Fruit fly (Drosophila melanogaster) whole organism, embryonic: ENCODE results near the gene phol.

ENCODE experiments used
- CG11696 ChIP-seq: fragments of 200-800 bp; sonication (Bioruptor generic); IDR thresholded peaks from 2 replicates; pipeline ENCODE4 v1.3.6; 2022; ENCODE audit warnings: missing biosample characterization, missing genetic modification characterization
- CG13894 ChIP-seq: fragments of 200-800 bp; sonication (Bioruptor generic); optimal IDR thresholded peaks from 3 replicates; lab custom pipeline; 2018; ENCODE audit warnings: missing biosample characterization, mild to moderate bottlenecking, missing genetic modification characterization, moderate library complexity
- CG2129 ChIP-seq: fragments of 200-800 bp; sonication (Bioruptor generic); IDR thresholded peaks from 2 replicates; pipeline ENCODE4 v1.3.6; 2022; ENCODE audit warnings: missing biosample characterization, missing genetic modification characterization; ENCODE audit not compliant: partially characterized antibody
- CG2889 ChIP-seq: fragments of 200-800 bp; sonication (Bioruptor generic); IDR thresholded peaks from 3 replicates; pipeline ENCODE4 v1.3.6; 2022; ENCODE audit warnings: missing biosample characterization, missing genetic modification characterization
- CG30403 ChIP-seq: fragments of 200-800 bp; sonication (Bioruptor generic); optimal IDR thresholded peaks from 3 replicates; lab custom pipeline; 2016; ENCODE audit warnings: missing biosample characterization, missing genetic modification characterization
- CG31224 ChIP-seq: fragments of 200-800 bp; sonication (Bioruptor generic); IDR thresholded peaks from 2 replicates; pipeline ENCODE4 v1.3.6; 2022; ENCODE audit warnings: missing biosample characterization, missing genetic modification characterization
- CG3281 ChIP-seq: fragments of 200-800 bp; sonication (Bioruptor generic); optimal IDR thresholded peaks from 3 replicates; lab custom pipeline; 2017; ENCODE audit warnings: missing biosample characterization, mild to moderate bottlenecking, missing genetic modification characterization
- CG3838 ChIP-seq: fragments of 200-800 bp; sonication (Bioruptor generic); optimal IDR thresholded peaks from 3 replicates; lab custom pipeline; 2016; ENCODE audit warnings: missing biosample characterization, missing genetic modification characterization
- CG5245 ChIP-seq: fragments of 200-800 bp; sonication (Bioruptor generic); optimal IDR thresholded peaks from 3 replicates; lab custom pipeline; 2016; ENCODE audit warnings: missing biosample characterization, missing genetic modification characterization
- CG6765 ChIP-seq: fragments of 200-800 bp; sonication (Bioruptor generic); optimal IDR thresholded peaks from 3 replicates; lab custom pipeline; 2017; ENCODE audit warnings: missing biosample characterization, mild to moderate bottlenecking, missing genetic modification characterization
- CG8089 ChIP-seq: fragments of 200-800 bp; sonication (Bioruptor generic); optimal IDR thresholded peaks from 3 replicates; lab custom pipeline; 2016; ENCODE audit warnings: missing biosample characterization, missing genetic modification characterization
- CG8281 ChIP-seq: fragments of 200-800 bp; sonication (Bioruptor generic); optimal IDR thresholded peaks from 2 replicates; lab custom pipeline; 2018; ENCODE audit warnings: missing biosample characterization, mild to moderate bottlenecking, missing genetic modification characterization, moderate library complexity
- CG8944 ChIP-seq: fragments of 200-800 bp; sonication (Bioruptor generic); optimal IDR thresholded peaks from 3 replicates; lab custom pipeline; 2016; ENCODE audit warnings: missing biosample characterization, missing genetic modification characterization
- CG9876 ChIP-seq: fragments of 200-800 bp; sonication (Bioruptor generic); optimal IDR thresholded peaks from 2 replicates; lab custom pipeline; 2016; ENCODE audit warnings: missing biosample characterization, missing genetic modification characterization
- CHES-1-like ChIP-seq: fragments of 200-800 bp; sonication (Bioruptor generic); optimal IDR thresholded peaks from 2 replicates; lab custom pipeline; 2016; ENCODE audit warnings: missing biosample characterization, missing genetic modification characterization
- CTCF ChIP-seq: fragments of 200-800 bp; sonication (Bioruptor generic); optimal IDR thresholded peaks from 2 replicates; lab custom pipeline; 2017; ENCODE audit warnings: missing biosample characterization, mild to moderate bottlenecking, missing genetic modification characterization, moderate library complexity
- CrebB ChIP-seq: fragments of 200-800 bp; sonication (Bioruptor generic); optimal IDR thresholded peaks from 3 replicates; lab custom pipeline; 2018; ENCODE audit warnings: missing biosample characterization, mild to moderate bottlenecking, missing genetic modification characterization
- Dfd ChIP-seq, 2 experiments: fragments of >200 bp; optimal IDR thresholded peaks; 2 replicates each; lab custom pipeline; 2017; ENCODE audit warnings: missing biosample characterization in 2 of 2, missing genetic modification characterization in 2 of 2
- Dip2 ChIP-seq: fragments of 200-800 bp; sonication (Bioruptor generic); IDR thresholded peaks from 2 replicates; pipeline ENCODE4 v1.3.6; 2022; ENCODE audit warnings: missing biosample characterization, missing genetic modification characterization
- Doc3 ChIP-seq: fragments of 200-800 bp; sonication (Bioruptor generic); IDR thresholded peaks from 3 replicates; pipeline ENCODE4 v1.3.6; 2022; ENCODE audit warnings: missing biosample characterization, missing genetic modification characterization; ENCODE audit not compliant: partially characterized antibody
- E2f2 ChIP-seq: fragments of 200-800 bp; sonication (Bioruptor generic); IDR thresholded peaks from 2 replicates; pipeline ENCODE4 v1.3.6; 2022; ENCODE audit warnings: missing biosample characterization, missing genetic modification characterization
- ERR ChIP-seq: fragments of 200-800 bp; sonication (Bioruptor generic); optimal IDR thresholded peaks from 2 replicates; lab custom pipeline; 2016; ENCODE audit warnings: missing biosample characterization, missing genetic modification characterization
- Eip74EF ChIP-seq, 2 experiments: fragments of 200-800 bp in 1 of 2; fragments of >200 bp in 1 of 2; sonication (Bioruptor generic) in 1 of 2; optimal IDR thresholded peaks; 2 replicates each; lab custom pipeline; 2017 to 2019; ENCODE audit warnings: missing biosample characterization in 2 of 2, missing genetic modification characterization in 2 of 2, mild to moderate bottlenecking in 1 of 2, moderate library complexity in 1 of 2
- Hmr ChIP-seq: fragments of 200-800 bp; sonication (Bioruptor generic); optimal IDR thresholded peaks from 3 replicates; lab custom pipeline; 2017; ENCODE audit warnings: mild to moderate bottlenecking, missing biosample characterization, missing genetic modification reagents, missing genetic modification characterization
- Hsf ChIP-seq: fragments of 200-800 bp; sonication (Bioruptor generic); optimal IDR thresholded peaks from 3 replicates; lab custom pipeline; 2016; ENCODE audit warnings: missing biosample characterization, missing genetic modification characterization
- Med ChIP-seq: fragments of 200-800 bp; sonication (Bioruptor generic); peaks from one replicate; lab custom pipeline; 2016; ENCODE audit warnings: missing biosample characterization, missing genetic modification characterization, mild to moderate bottlenecking, inconsistent platforms, moderate library complexity
- Oli ChIP-seq: fragments of 200-800 bp; sonication (Bioruptor generic); optimal IDR thresholded peaks from 2 replicates; lab custom pipeline; 2018; ENCODE audit warnings: missing biosample characterization, mild to moderate bottlenecking, missing genetic modification characterization, moderate library complexity
- Sin3A ChIP-seq: fragments of >200 bp; optimal IDR thresholded peaks from 2 replicates; lab custom pipeline; 2018
- az2 ChIP-seq: fragments of 200-800 bp; sonication (Bioruptor generic); optimal IDR thresholded peaks from 3 replicates; lab custom pipeline; 2016; ENCODE audit warnings: missing biosample characterization, missing genetic modification characterization
- bab2 ChIP-seq: fragments of 200-800 bp; sonication (Bioruptor generic); optimal IDR thresholded peaks from 2 replicates; lab custom pipeline; 2016; ENCODE audit warnings: missing biosample characterization, missing genetic modification characterization
- bowl ChIP-seq: fragments of 200-800 bp; sonication (Bioruptor generic); IDR thresholded peaks from 2 replicates; pipeline ENCODE4 v1.3.6; 2022; ENCODE audit warnings: missing biosample characterization, missing genetic modification characterization
- br ChIP-seq: fragments of >200 bp; optimal IDR thresholded peaks from 2 replicates; lab custom pipeline; 2017
- chif ChIP-seq, 2 experiments: fragments of 200-800 bp; sonication (Bioruptor generic); optimal IDR thresholded peaks; 3 replicates each; lab custom pipeline; 2016; ENCODE audit warnings: missing biosample characterization in 2 of 2, missing genetic modification characterization in 2 of 2
- crol ChIP-seq: fragments of 200-800 bp; sonication (Bioruptor generic); IDR thresholded peaks from 2 replicates; pipeline ENCODE4 v1.3.6; 2022; ENCODE audit warnings: missing biosample characterization, missing genetic modification characterization
- dan ChIP-seq: fragments of 200-800 bp; sonication (Bioruptor generic); IDR thresholded peaks from 2 replicates; pipeline ENCODE4 v1.3.6; 2022; ENCODE audit warnings: missing biosample characterization, missing genetic modification characterization
- dm ChIP-seq: fragments of 200-800 bp; sonication (Bioruptor generic); optimal IDR thresholded peaks from 3 replicates; lab custom pipeline; 2016; ENCODE audit warnings: missing biosample characterization, missing genetic modification characterization
- emc ChIP-seq: fragments of 200-800 bp; sonication (Bioruptor generic); optimal IDR thresholded peaks from 2 replicates; lab custom pipeline; 2016; ENCODE audit warnings: missing biosample characterization, missing genetic modification characterization
- ftz-f1 ChIP-seq: fragments of 200-800 bp; sonication (Bioruptor generic); optimal IDR thresholded peaks from 2 replicates; lab custom pipeline; 2016; ENCODE audit warnings: missing biosample characterization, missing genetic modification characterization
- hb ChIP-seq: fragments of 200-800 bp; sonication (Bioruptor generic); IDR thresholded peaks from 3 replicates; pipeline ENCODE4 v1.3.6; 2022; ENCODE audit warnings: missing biosample characterization, missing genetic modification characterization; ENCODE audit not compliant: partially characterized antibody
- hbn ChIP-seq: fragments of 200-800 bp; sonication (Bioruptor generic); IDR thresholded peaks from 2 replicates; pipeline ENCODE4 v1.3.6; 2022; ENCODE audit warnings: missing biosample characterization, missing genetic modification characterization; ENCODE audit not compliant: partially characterized antibody
- lab ChIP-seq: fragments of 200-800 bp; sonication (Bioruptor generic); optimal IDR thresholded peaks from 3 replicates; lab custom pipeline; 2017; ENCODE audit warnings: missing biosample characterization, missing genetic modification characterization, mild to moderate bottlenecking, moderate library complexity, missing genetic modification reagents
- nerfin-2 ChIP-seq: fragments of 200-800 bp; sonication (Bioruptor generic); IDR thresholded peaks from 2 replicates; pipeline ENCODE4 v1.3.6; 2022; ENCODE audit warnings: missing biosample characterization, missing genetic modification characterization; ENCODE audit not compliant: partially characterized antibody
- peb ChIP-seq: fragments of 200-800 bp; sonication (Bioruptor generic); IDR thresholded peaks from 2 replicates; pipeline ENCODE4 v1.3.6; 2022; ENCODE audit warnings: missing biosample characterization, missing genetic modification characterization
- pho ChIP-seq: fragments of 200-800 bp; sonication (Bioruptor generic); optimal IDR thresholded peaks from 2 replicates; lab custom pipeline; 2016; ENCODE audit warnings: missing biosample characterization, missing genetic modification characterization
- salm ChIP-seq: fragments of 200-800 bp; sonication (Bioruptor generic); optimal IDR thresholded peaks from 2 replicates; lab custom pipeline; 2018; ENCODE audit warnings: missing biosample characterization, mild to moderate bottlenecking, missing genetic modification characterization
- seq ChIP-seq: fragments of 200-800 bp; sonication (Bioruptor generic); IDR thresholded peaks from 2 replicates; pipeline ENCODE4 v1.3.6; 2022; ENCODE audit warnings: missing biosample characterization, missing genetic modification characterization
- slou ChIP-seq: fragments of 200-800 bp; sonication (Bioruptor generic); optimal IDR thresholded peaks from 3 replicates; lab custom pipeline; 2016; ENCODE audit warnings: missing biosample characterization, missing genetic modification characterization
- sna ChIP-seq: fragments of 200-800 bp; sonication (Bioruptor generic); IDR thresholded peaks from 2 replicates; pipeline ENCODE4 v1.3.6; 2022; ENCODE audit warnings: missing biosample characterization, missing genetic modification characterization; ENCODE audit not compliant: partially characterized antibody
- sob ChIP-seq: fragments of 200-800 bp; sonication (Bioruptor generic); IDR thresholded peaks from 2 replicates; pipeline ENCODE4 v1.3.6; 2022; ENCODE audit warnings: missing biosample characterization, missing genetic modification characterization
- stc ChIP-seq: fragments of 200-800 bp; sonication (Bioruptor generic); IDR thresholded peaks from 2 replicates; pipeline ENCODE4 v1.3.6; 2022; ENCODE audit warnings: missing biosample characterization, missing genetic modification characterization
- unc-4 ChIP-seq: fragments of 200-800 bp; sonication (Bioruptor generic); IDR thresholded peaks from 2 replicates; pipeline ENCODE4 v1.3.6; 2022; ENCODE audit warnings: missing biosample characterization, missing genetic modification characterization; ENCODE audit not compliant: partially characterized antibody

phol gene

DNA sequence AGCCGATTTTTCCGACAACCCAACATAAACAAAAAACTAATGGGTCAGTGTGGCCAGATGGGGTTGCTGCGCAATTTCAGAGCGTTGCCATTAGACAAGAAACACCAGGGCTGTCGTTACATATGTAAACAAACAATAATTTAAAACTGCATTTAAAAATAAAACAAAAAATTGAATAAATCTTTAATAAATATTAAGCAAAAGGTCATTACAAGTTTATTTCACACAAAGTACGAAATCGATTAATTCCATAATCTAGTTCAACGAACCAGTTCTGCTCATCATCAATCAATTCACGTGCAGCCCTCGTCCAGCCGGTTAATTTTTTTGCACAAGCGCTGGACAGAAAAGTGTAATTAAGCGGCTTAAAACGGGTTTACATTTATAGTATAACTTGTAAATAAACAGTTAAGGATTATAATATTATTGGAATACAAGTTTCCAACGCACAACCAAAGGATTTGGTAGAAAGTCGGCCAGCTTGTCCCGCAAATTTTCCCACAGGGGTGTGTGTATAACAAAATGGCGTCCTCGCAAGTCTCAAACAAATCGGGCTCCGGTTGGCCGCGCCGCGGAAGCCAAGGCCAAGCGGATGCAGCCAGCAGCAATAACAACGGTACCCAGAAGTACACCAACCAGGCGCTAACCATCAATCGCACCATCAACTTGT lies 45.2 kb downstream of the phol start, which contains the start of the genes CG4022 and Cpsf5 (continued):
- TF ChIP-seq Oli (tag; lab: Kevin White, UChicago) = peak; percentile 69
- no peak for TF ChIP-seq Doc3 (GFP tag; lab: Robert Waterston, UW)
- no peak for TF ChIP-seq CG9876 (GFP tag; lab: Kevin White, UChicago)
- TF ChIP-seq pho (GFP tag; lab: Kevin White, UChicago) = peak; percentile 67
- no peak for TF ChIP-seq CG13894 (tag; lab: Kevin White, UChicago)
- TF ChIP-seq br (lab: Kevin White, UChicago) = no peak
- TF ChIP-seq CG3281 (GFP tag; lab: Kevin White, UChicago) = peak; percentile 79
- TF ChIP-seq CrebB = peak; percentile 75
- TF ChIP-seq lab (GFP tag; lab: Kevin White, UChicago) = peak; percentile 88
- TF ChIP-seq Dfd (GFP tag; optimal IDR thresholded peaks at IDR 0.05; lab: Kevin White, UChicago) = no peak
- peak; percentile 20 for TF ChIP-seq CG8089
- no peak for TF ChIP-seq ERR (GFP tag; lab: Kevin White, UChicago)
- peak; percentile 73 for TF ChIP-seq peb (GFP tag; lab: Robert Waterston, UW)
- no peak for TF ChIP-seq hb (GFP tag; lab: Robert Waterston, UW)
- no peak for TF ChIP-seq nerfin-2 (GFP tag; lab: Robert Waterston, UW)
- peak; percentile 61 for TF ChIP-seq CG11696
- peak; percentile 85 for TF ChIP-seq Hsf
- TF ChIP-seq CHES-1-like (GFP tag; lab: Kevin White, UChicago) = peak; percentile 60
- peak; percentile 74 for TF ChIP-seq CG3838 (GFP tag; lab: Kevin White, UChicago)
- peak; percentile 87 for TF ChIP-seq sob (GFP tag; lab: Robert Waterston, UW)
- no peak for TF ChIP-seq CG6765 (GFP tag; lab: Kevin White, UChicago)
- TF ChIP-seq Dip2 = no peak
- no peak for TF ChIP-seq CTCF
- no peak for TF ChIP-seq CG2129
- TF ChIP-seq CG8281 (tag; lab: Kevin White, UChicago) = peak; percentile 36
- TF ChIP-seq CG30403 (GFP tag; lab: Kevin White, UChicago) = peak; percentile 90
- peak; percentile 77 for TF ChIP-seq Sin3A (lab: Kevin White, UChicago)
- 0 out of 2 replicates have a peak, but pooled peaks have one; percentile 16 for TF ChIP-seq unc-4
- peak; percentile 85 for TF ChIP-seq Hmr
- TF ChIP-seq az2 (GFP tag; lab: Kevin White, UChicago) = peak; percentile 85
- TF ChIP-seq sna (GFP tag; lab: Robert Waterston, UW) = no peak
- TF ChIP-seq CG5245 (GFP tag; lab: Kevin White, UChicago) = peak; percentile 65
- TF ChIP-seq hbn (GFP tag; lab: Robert Waterston, UW) = no peak
- TF ChIP-seq CG8944 (GFP tag; lab: Kevin White, UChicago) = peak; percentile 3
- peak; percentile 77 for TF ChIP-seq CG2889 (GFP tag; lab: Robert Waterston, UW)
- peak; percentile 43 for TF ChIP-seq salm (tag; lab: Kevin White, UChicago)
- peak; percentile 30 for TF ChIP-seq dm (GFP tag; lab: Kevin White, UChicago)
- peak; percentile 27 for TF ChIP-seq emc (GFP tag; lab: Kevin White, UChicago)
- TF ChIP-seq bab2 (GFP tag; lab: Kevin White, UChicago) = peak; percentile 72
- TF ChIP-seq seq (GFP tag; lab: Robert Waterston, UW) = peak; percentile 74
- peak; percentile 70 for TF ChIP-seq E2f2 (GFP tag; lab: Robert Waterston, UW)
- TF ChIP-seq slou (GFP tag; lab: Kevin White, UChicago) = peak; percentile 51
- no peak for TF ChIP-seq crol
- peak; percentile 78 for TF ChIP-seq stc (GFP tag; lab: Robert Waterston, UW)
- TF ChIP-seq dan (GFP tag; lab: Robert Waterston, UW) = no peak
- TF ChIP-seq Med (GFP tag; lab: Kevin White, UChicago) = peak; percentile 92
- TF ChIP-seq ftz-f1 (GFP tag; lab: Kevin White, UChicago) = no peak
- peak in 1 of 2 experiments; percentile 36 for TF ChIP-seq Eip74EF (GFP tag; optimal IDR thresholded peaks at IDR 0.05; lab: Kevin White, UChicago)
- TF ChIP-seq chif (GFP tag; optimal IDR thresholded peaks at IDR 0.05; lab: Kevin White, UChicago) = peak; percentile 63 to 70
- TF ChIP-seq CG31224 = peak; percentile 57
- 0 out of 2 replicates have a peak, but pooled peaks have one; percentile 13 for TF ChIP-seq bowl (GFP tag; lab: Robert Waterston, UW)
